Worm (Caenorhabditis elegans): ENCODE data around the gene dnj-25.

Gene dnj-25

ce11 chrV:20728763-20729350 is 15.3 kb downstream of the dnj-25 start, which contains the start of gene ipla-3 (continued):
- TF ChIP-seq lin-1 (GFP tag; IDR thresholded peaks at IDR 0.05) (peak; percentile 58; the same call in 1 of the 2 replicates), nhr-77 (tag; optimal IDR thresholded peaks at IDR 0.05) (peak; percentile 91), ceh-32 (tag; optimal IDR thresholded peaks at IDR 0.05; ENCODE audit: poor library complexity) (no peak), php-3 (GFP tag; IDR thresholded peaks at IDR 0.05) (peak; percentile 72), mep-1 (tag; optimal IDR thresholded peaks at IDR 0.05) (peak; percentile 69), dve-1 (tag; optimal IDR thresholded peaks at IDR 0.05; ENCODE audit: insufficient read depth) (peak; percentile 96), dpl-1 (GFP tag; optimal IDR thresholded peaks at IDR 0.05) (peak; percentile 54), ceh-82 (tag; optimal IDR thresholded peaks at IDR 0.05) (no peak), hif-1 (tag; optimal IDR thresholded peaks at IDR 0.05) (peak in 1 of 2 experiments; percentile 48), daf-16 (GFP tag; optimal IDR thresholded peaks at IDR 0.05) (peak; percentile 77 to 97), daf-16 (tag; optimal IDR thresholded peaks at IDR 0.05) (peak; percentile 99), spr-1 (tag; optimal IDR thresholded peaks at IDR 0.05) (peak; percentile 38), fkh-10 (GFP tag; optimal IDR thresholded peaks at IDR 0.05) (peak; percentile 85), unc-62 (GFP tag; optimal IDR thresholded peaks at IDR 0.05 in 1 of 2) (peak in 1 of 2 experiments; percentile 84), unc-62 (tag; optimal IDR thresholded peaks at IDR 0.05) (no peak), T26A8.4 (GFP tag; IDR thresholded peaks at IDR 0.05) (peak; percentile 70; the same call in 1 of the 2 replicates), ceh-20 (GFP tag; IDR thresholded peaks at IDR 0.05) (peak; percentile 26; the same call in 1 of the 2 replicates), hmg-1.1 (GFP tag; IDR thresholded peaks at IDR 0.05) (peak; percentile 71), mxl-3 (GFP tag; optimal IDR thresholded peaks at IDR 0.05) (peak; percentile 84), nhr-10 (tag; optimal IDR thresholded peaks at IDR 0.05) (peak; percentile 12), lin-38 (GFP tag; IDR thresholded peaks at IDR 0.05) (peak; percentile 54), aly-2 (tag; optimal IDR thresholded peaks at IDR 0.05) (no peak), egl-43 (GFP tag; IDR thresholded peaks at IDR 0.05) (0 out of 2 replicates have a peak, but pooled peaks have one; percentile 26), hlh-30 (tag; optimal IDR thresholded peaks at IDR 0.05; ENCODE audit: insufficient read depth) (peak; percentile 88), ces-1 (GFP tag; optimal IDR thresholded peaks at IDR 0.05) (no peak), pqm-1 (tag; optimal IDR thresholded peaks at IDR 0.05) (peak; percentile 81), mes-2 (tag; optimal IDR thresholded peaks at IDR 0.05; ENCODE audit: poor library complexity, severe bottlenecking) (peak; percentile 59), zip-2 (tag; optimal IDR thresholded peaks at IDR 0.05) (no peak), nhr-11 (tag; optimal IDR thresholded peaks at IDR 0.05) (peak; percentile 22), zfp-3 (GFP tag; conservative IDR thresholded peaks at IDR 0.05) (peak; percentile 65; the same call in 1 of the 2 replicates), hlh-11 (tag; optimal IDR thresholded peaks at IDR 0.05) (peak; percentile 95), zfp-2 (tag; optimal IDR thresholded peaks at IDR 0.05) (no peak), ztf-7 (tag; optimal IDR thresholded peaks at IDR 0.05) (no peak), ceh-62 (tag; optimal IDR thresholded peaks at IDR 0.05) (no peak), aha-1 (tag) (peak; percentile 14), mdl-1 (tag; optimal IDR thresholded peaks at IDR 0.05) (peak; percentile 74 to 93), Y75B8A.6 (GFP tag; IDR thresholded peaks at IDR 0.05) (no peak)

- no peak for TF ChIP-seq madf-5 (GFP tag; IDR thresholded peaks at IDR 0.05)
- no peak for TF ChIP-seq snpc-1.2 (GFP tag; IDR thresholded peaks at IDR 0.05)
- TF ChIP-seq spr-1 (tag; optimal IDR thresholded peaks at IDR 0.05), result no peak
- TF ChIP-seq Y105C5A.15 (GFP tag; IDR thresholded peaks at IDR 0.05), result no peak
- peak; percentile 92 for TF ChIP-seq aha-1 (tag)
- no peak for TF ChIP-seq zip-11 (GFP tag; IDR thresholded peaks at IDR 0.05)
Measured at ce11 chrV:20727458-20727857, 16.7 kb downstream of the dnj-25 start.

Measured in whole organism, L4 larva.